Worm (Caenorhabditis elegans) whole organism, young adult: ENCODE data around the gene W03B1.3.
A peak's percentile ranks its signal among the peaks of the same experiment; 100 is the strongest.

Experiments
- C17E4.6 ChIP-seq: fragments of 200-800 bp; sonication (Bioruptor generic); IDR thresholded peaks from 2 replicates; pipeline ENCODE4 v1.3.6; 2022; ENCODE audit warnings: missing genetic modification reagents, missing genetic modification characterization, missing compliant biosample characterization
- D2030.7 ChIP-seq: fragments of 200-800 bp; sonication (Bioruptor generic); IDR thresholded peaks from 2 replicates; pipeline ENCODE4 v1.3.6; 2022; ENCODE audit warnings: missing genetic modification reagents, missing genetic modification characterization, missing compliant biosample characterization
- F10E7.11 ChIP-seq: sonication (generic microtip); optimal IDR thresholded peaks from 2 replicates; lab custom pipeline; 2017; ENCODE audit warnings: mild to moderate bottlenecking, missing genetic modification characterization, moderate library complexity, missing compliant biosample characterization
- F23B12.7 ChIP-seq: sonication (generic microtip); optimal IDR thresholded peaks from 2 replicates; lab custom pipeline; 2017; ENCODE audit warnings: missing genetic modification characterization, mild to moderate bottlenecking, missing compliant biosample characterization, antibody characterized with exemption, moderate library complexity; ENCODE audit not compliant: insufficient read depth
- F33H1.4 ChIP-seq: fragments of 200-800 bp; sonication (Bioruptor generic); IDR thresholded peaks from 2 replicates; pipeline ENCODE4 v1.3.6; 2022; ENCODE audit warnings: missing genetic modification reagents, missing genetic modification characterization, missing compliant biosample characterization
- F49E8.2 ChIP-seq: sonication (generic microtip); optimal IDR thresholded peaks from 3 replicates; lab custom pipeline; 2017; ENCODE audit warnings: missing genetic modification characterization, mild to moderate bottlenecking, missing compliant biosample characterization, antibody characterized with exemption, moderate library complexity; ENCODE audit not compliant: insufficient read depth
- F52B5.7 ChIP-seq: sonication (generic microtip); optimal IDR thresholded peaks from 2 replicates; lab custom pipeline; 2016; ENCODE audit warnings: mild to moderate bottlenecking, missing genetic modification characterization, missing compliant biosample characterization
- K12H6.12 ChIP-seq: fragments of 200-800 bp; sonication (Bioruptor generic); optimal IDR thresholded peaks from 2 replicates; lab custom pipeline; 2018; ENCODE audit warnings: mild to moderate bottlenecking, missing genetic modification characterization, missing compliant biosample characterization
- T26A5.8 ChIP-seq: sonication (generic microtip); optimal IDR thresholded peaks from 2 replicates; lab custom pipeline; 2016; ENCODE audit warnings: missing genetic modification characterization, missing compliant biosample characterization
- Y53G8AR.9 ChIP-seq: fragments of 200-800 bp; sonication (Bioruptor generic); conservative IDR thresholded peaks from 2 replicates; pipeline ENCODE4 v1.3.6; 2022; ENCODE audit warnings: missing genetic modification reagents, missing genetic modification characterization, missing compliant biosample characterization
- Y95B8A.8 ChIP-seq: fragments of 200-800 bp; sonication (Bioruptor generic); IDR thresholded peaks from 2 replicates; pipeline ENCODE4 v1.3.6; 2022; ENCODE audit warnings: missing genetic modification reagents, missing genetic modification characterization, missing compliant biosample characterization
- ZK185.1 ChIP-seq: sonication (generic microtip); optimal IDR thresholded peaks from 2 replicates; lab custom pipeline; 2016; ENCODE audit warnings: mild to moderate bottlenecking, missing genetic modification characterization, missing compliant biosample characterization; ENCODE audit not compliant: poor library complexity, severe bottlenecking
- attf-5 ChIP-seq: fragments of 200-800 bp; sonication (Bioruptor generic); optimal IDR thresholded peaks from 2 replicates; lab custom pipeline; 2018; ENCODE audit warnings: mild to moderate bottlenecking, missing genetic modification characterization, missing compliant biosample characterization
- bed-2 ChIP-seq: fragments of 200-800 bp; sonication (Bioruptor generic); IDR thresholded peaks from 2 replicates; pipeline ENCODE4 v1.3.6; 2022; ENCODE audit warnings: missing genetic modification reagents, missing genetic modification characterization, missing compliant biosample characterization
- ceh-27 ChIP-seq: fragments of 200-800 bp; sonication (Bioruptor generic); optimal IDR thresholded peaks from 2 replicates; lab custom pipeline; 2018; ENCODE audit warnings: mild to moderate bottlenecking, missing genetic modification characterization, moderate library complexity, missing compliant biosample characterization
- ceh-40 ChIP-seq: fragments of 200-800 bp; sonication (Bioruptor generic); IDR thresholded peaks from 2 replicates; pipeline ENCODE4 v1.3.6; 2022; ENCODE audit warnings: missing genetic modification characterization, missing compliant biosample characterization
- ceh-58 ChIP-seq: fragments of 200-800 bp; sonication (Bioruptor generic); IDR thresholded peaks from 2 replicates; pipeline ENCODE4 v1.3.6; 2022; ENCODE audit warnings: missing genetic modification characterization, missing compliant biosample characterization
- chd-7 ChIP-seq: sonication (generic microtip); optimal IDR thresholded peaks from 2 replicates; lab custom pipeline; 2016; ENCODE audit warnings: mild to moderate bottlenecking, missing genetic modification characterization, moderate library complexity, missing compliant biosample characterization
- die-1 ChIP-seq: sonication (generic microtip); optimal IDR thresholded peaks from 2 replicates; lab custom pipeline; 2016; ENCODE audit warnings: missing genotype, mild to moderate bottlenecking, missing genetic modification characterization, missing compliant biosample characterization
- egl-18 ChIP-seq: fragments of 200-800 bp; sonication (Bioruptor generic); IDR thresholded peaks from 2 replicates; pipeline ENCODE4 v1.3.6; 2022; ENCODE audit warnings: missing genetic modification reagents, missing genetic modification characterization, missing compliant biosample characterization
- ekl-4 ChIP-seq: fragments of 200-800 bp; sonication (Bioruptor generic); IDR thresholded peaks from 2 replicates; pipeline ENCODE4 v1.3.6; 2022; ENCODE audit warnings: missing genetic modification reagents, missing genetic modification characterization, missing compliant biosample characterization
- fkh-3 ChIP-seq: sonication (generic microtip); optimal IDR thresholded peaks from 2 replicates; lab custom pipeline; 2016; ENCODE audit warnings: mild to moderate bottlenecking, missing genetic modification characterization, missing compliant biosample characterization
- him-1 ChIP-seq: sonication (generic microtip); optimal IDR thresholded peaks from 2 replicates; lab custom pipeline; 2016; ENCODE audit warnings: missing genotype, missing genetic modification reagents, missing genetic modification characterization, missing compliant biosample characterization
- hsf-1 ChIP-seq: fragments of 200-800 bp; sonication (Bioruptor generic); IDR thresholded peaks from 2 replicates; pipeline ENCODE4 v1.3.6; 2022; ENCODE audit warnings: missing genetic modification reagents, missing genetic modification characterization, missing compliant biosample characterization
- lag-1 ChIP-seq: fragments of 200-800 bp; sonication (Bioruptor generic); IDR thresholded peaks from 2 replicates; pipeline ENCODE4 v1.3.6; 2022; ENCODE audit warnings: missing genetic modification reagents, missing genetic modification characterization, missing compliant biosample characterization
- let-526 ChIP-seq: fragments of 200-800 bp; sonication (Bioruptor generic); IDR thresholded peaks from 2 replicates; pipeline ENCODE4 v1.3.6; 2022; ENCODE audit warnings: missing genetic modification reagents, missing genetic modification characterization, missing compliant biosample characterization
- lsl-1 ChIP-seq: fragments of 200-800 bp; sonication (Bioruptor generic); optimal IDR thresholded peaks from 2 replicates; lab custom pipeline; 2018; ENCODE audit warnings: mild to moderate bottlenecking, missing genetic modification characterization, moderate library complexity, missing compliant biosample characterization
- madf-6 ChIP-seq: fragments of 200-800 bp; sonication (Bioruptor generic); IDR thresholded peaks from 2 replicates; pipeline ENCODE4 v1.3.6; 2022; ENCODE audit warnings: missing genetic modification reagents, missing genetic modification characterization, missing compliant biosample characterization
- madf-8 ChIP-seq: fragments of 200-800 bp; sonication (Bioruptor generic); conservative IDR thresholded peaks from 2 replicates; pipeline ENCODE4 v1.3.6; 2022; ENCODE audit warnings: missing genetic modification reagents, missing genetic modification characterization, missing compliant biosample characterization
- mcd-1 ChIP-seq: fragments of 200-800 bp; sonication (Bioruptor generic); IDR thresholded peaks from 2 replicates; pipeline ENCODE4 v1.3.6; 2022; ENCODE audit warnings: missing genetic modification reagents, missing genetic modification characterization, missing compliant biosample characterization
- mel-28 ChIP-seq: sonication (generic microtip); optimal IDR thresholded peaks from 2 replicates; lab custom pipeline; 2016; ENCODE audit warnings: borderline replicate concordance, mild to moderate bottlenecking, missing genetic modification characterization, missing compliant biosample characterization
- mes-4 ChIP-seq: sonication (generic microtip); optimal IDR thresholded peaks from 2 replicates; lab custom pipeline; 2016; ENCODE audit warnings: missing genotype, missing genetic modification characterization, missing compliant biosample characterization
- nhr-179 ChIP-seq: sonication (generic microtip); optimal IDR thresholded peaks from 2 replicates; lab custom pipeline; 2016; ENCODE audit warnings: mild to moderate bottlenecking, missing genetic modification characterization, missing compliant biosample characterization
- nhr-27 ChIP-seq: fragments of 200-800 bp; sonication (Bioruptor generic); optimal IDR thresholded peaks from 2 replicates; lab custom pipeline; 2018; ENCODE audit warnings: mild to moderate bottlenecking, missing genetic modification characterization, moderate library complexity, missing compliant biosample characterization
- rec-8 ChIP-seq, 2 experiments: sonication (generic microtip); optimal IDR thresholded peaks; 2 replicates each; lab custom pipeline; 2016; ENCODE audit warnings: mild to moderate bottlenecking in 2 of 2, missing genetic modification characterization in 2 of 2, missing genetic modification reagents in 2 of 2, missing genotype in 2 of 2, missing biosample characterization in 1 of 2, missing compliant biosample characterization in 1 of 2, moderate library complexity in 1 of 2
- snpc-1.1 ChIP-seq: sonication (generic microtip); optimal IDR thresholded peaks from 2 replicates; lab custom pipeline; 2017; ENCODE audit warnings: missing genetic modification characterization, mild to moderate bottlenecking, missing compliant biosample characterization, antibody characterized with exemption, moderate library complexity, missing genotype, missing genetic modification reagents; ENCODE audit not compliant: insufficient read depth
- snpc-4 ChIP-seq, 5 experiments: fragments of 150-350 bp in 1 of 5; sonication (generic microtip) in 4 of 5; optimal IDR thresholded peaks; 2 replicates each; lab custom pipeline; 2014 to 2018; ENCODE audit warnings: missing genetic modification characterization in 5 of 5, missing biosample characterization in 3 of 5, antibody characterized with exemption in 2 of 5, mild to moderate bottlenecking in 2 of 5, missing compliant biosample characterization in 2 of 5, missing genotype in 2 of 5, moderate library complexity in 2 of 5, missing genetic modification reagents in 1 of 5
- somi-1 ChIP-seq: fragments of 200-800 bp; sonication (Bioruptor generic); optimal IDR thresholded peaks from 2 replicates; lab custom pipeline; 2018; ENCODE audit warnings: mild to moderate bottlenecking, missing genetic modification characterization, missing compliant biosample characterization
- tlf-1 ChIP-seq: fragments of 200-800 bp; sonication (Bioruptor generic); optimal IDR thresholded peaks from 2 replicates; lab custom pipeline; 2018; ENCODE audit warnings: mild to moderate bottlenecking, missing genetic modification characterization, missing compliant biosample characterization
- unc-62 ChIP-seq: fragments of 150-350 bp; optimal IDR thresholded peaks from 2 replicates; lab custom pipeline; 2014; ENCODE audit warnings: missing biosample characterization, missing genetic modification reagents, missing genetic modification characterization
- zfh-2 ChIP-seq: fragments of 200-800 bp; sonication (Bioruptor generic); conservative IDR thresholded peaks from 2 replicates; pipeline ENCODE4 v1.3.6; 2022; ENCODE audit warnings: missing genetic modification reagents, missing genetic modification characterization, missing compliant biosample characterization
- ztf-18 ChIP-seq: sonication (generic microtip); optimal IDR thresholded peaks from 2 replicates; lab custom pipeline; 2016; ENCODE audit warnings: missing genotype, mild to moderate bottlenecking, missing genetic modification characterization, missing compliant biosample characterization
- ztf-25 ChIP-seq: fragments of 200-800 bp; sonication (Bioruptor generic); IDR thresholded peaks from 2 replicates; pipeline ENCODE4 v1.3.6; 2022; ENCODE audit warnings: missing genetic modification reagents, missing genetic modification characterization, missing compliant biosample characterization

The W03B1.3 gene

ce11 chrIV:4336139-4336851 lies at the start of gene W03B1.3, which contains the start of gene oac-51:
Gene W03B1.3 (minus strand): TSS chrIV:4336239.
Gene oac-51 (plus strand): TSS chrIV:4336801.
- TF ChIP-seq ztf-25 (GFP tag; lab: Robert Waterston, UW), result no peak
- TF ChIP-seq chd-7 (tag; lab: Kevin White, UChicago), result no peak
- TF ChIP-seq lag-1 (GFP tag; lab: Robert Waterston, UW), result no peak
- no peak for TF ChIP-seq T26A5.8 (tag; lab: Kevin White, UChicago)
- TF ChIP-seq egl-18 (GFP tag; lab: Robert Waterston, UW), result no peak
- no peak for TF ChIP-seq let-526 (GFP tag; lab: Robert Waterston, UW)
- no peak for TF ChIP-seq F49E8.2 (tag; lab: Kevin White, UChicago)
- no peak for TF ChIP-seq F52B5.7
- no peak for TF ChIP-seq F10E7.11
- no peak for TF ChIP-seq fkh-3 (tag; lab: Kevin White, UChicago)
- TF ChIP-seq Y53G8AR.9 (GFP tag; lab: Robert Waterston, UW), result no peak

- TF ChIP-seq zfh-2 (0 out of 2 replicates have a peak, but pooled peaks have one; percentile 8), chd-7 (tag; lab: Kevin White, UChicago) (no peak), bed-2 (no peak)
Observed at ce11 chrIV:4369116-4369515, 33.1 kb upstream of the W03B1.3 start.

ce11 chrIV:4360497-4360896 lies 24.5 kb upstream of the W03B1.3 start, which contains the start of gene F55F10.1:
Gene F55F10.1 (plus strand): TSS chrIV:4360837.
- TF ChIP-seq nhr-179 (tag; lab: Kevin White, UChicago) (no peak), ceh-58 (GFP tag; lab: Robert Waterston, UW) (no peak), hsf-1 (GFP tag; lab: Robert Waterston, UW) (no peak), attf-5 (GFP tag; lab: Kevin White, UChicago) (peak; percentile 12), ztf-18 (tag; lab: Kevin White, UChicago) (peak; percentile 94), mes-4 (tag; lab: Kevin White, UChicago) (no peak), die-1 (tag; lab: Kevin White, UChicago) (no peak), lsl-1 (GFP tag; lab: Kevin White, UChicago) (peak; percentile 46), C17E4.6 (no peak), somi-1 (GFP tag; lab: Kevin White, UChicago) (no peak), madf-8 (GFP tag; lab: Robert Waterston, UW) (no peak), let-526 (GFP tag; lab: Robert Waterston, UW) (no peak), him-1 (tag; lab: Kevin White, UChicago) (no peak), unc-62 (GFP tag; lab: Kevin White, UChicago) (no peak), F52B5.7 (no peak), rec-8 (tag; optimal IDR thresholded peaks at IDR 0.05; lab: Kevin White, UChicago) (no peak), snpc-4 (GFP tag; optimal IDR thresholded peaks at IDR 0.05; lab: Kevin White, UChicago) (no peak), snpc-4 (tag; optimal IDR thresholded peaks at IDR 0.05; lab: Kevin White, UChicago) (peak in 3 of 4 experiments; percentile 11 to 77 (median 49)), ekl-4 (no peak), snpc-1.1 (no peak), F23B12.7 (peak; percentile 35), D2030.7 (peak; percentile 33; the same call in 1 of the 2 replicates), ZK185.1 (no peak), lag-1 (GFP tag; lab: Robert Waterston, UW) (no peak), ceh-27 (GFP tag; lab: Kevin White, UChicago) (no peak), nhr-27 (no peak), tlf-1 (GFP tag; lab: Kevin White, UChicago) (no peak), Y95B8A.8 (no peak), K12H6.12 (tag; lab: Kevin White, UChicago) (no peak), mcd-1 (peak; percentile 86), madf-6 (GFP tag; lab: Robert Waterston, UW) (no peak), F33H1.4 (peak; percentile 40), mel-28 (tag; lab: Kevin White, UChicago) (no peak), ceh-40 (GFP tag; lab: Robert Waterston, UW) (no peak)
